Worm (Caenorhabditis elegans): ENCODE data around the gene F32E10.5.

DNA sequence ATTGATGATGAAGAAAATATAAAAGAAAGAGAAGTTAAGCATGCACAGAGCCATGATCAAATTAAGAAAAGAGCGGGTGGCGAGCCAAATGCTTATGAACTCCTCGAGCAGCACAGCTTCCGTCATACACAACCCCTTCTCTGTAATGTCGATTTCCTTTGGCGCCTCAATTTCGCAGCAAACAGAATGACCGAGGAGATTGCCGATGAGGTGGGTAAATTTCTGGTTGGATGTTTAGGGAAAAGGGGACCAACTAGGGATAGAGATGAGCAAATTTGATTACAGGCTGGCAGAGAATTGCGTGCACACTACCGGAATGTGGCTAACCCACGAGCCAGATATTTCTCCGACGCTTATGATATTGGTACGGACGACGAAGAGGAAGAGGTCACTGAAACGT, 27.2 kb upstream of the F32E10.5 start:
- TF ChIP-seq drap-1 (GFP tag; optimal IDR thresholded peaks at IDR 0.05) (no peak), nhr-237 (tag; optimal IDR thresholded peaks at IDR 0.05) (no peak), unc-39 (tag; optimal IDR thresholded peaks at IDR 0.05) (no peak), unc-62 (GFP tag; optimal IDR thresholded peaks at IDR 0.05) (no peak), lin-13 (tag; optimal IDR thresholded peaks at IDR 0.05) (no peak), ztf-11 (tag; optimal IDR thresholded peaks at IDR 0.05) (no peak), nhr-12 (tag; optimal IDR thresholded peaks at IDR 0.05) (no peak)
